Worm (Caenorhabditis elegans) whole organism, young adult: ENCODE measurements around the gene egas-4.
A peak's percentile ranks its signal among the peaks of the same experiment; 100 is the strongest.

Experiments
- B0336.3 ChIP-seq: fragments of 200-800 bp; sonication (Bioruptor generic); IDR thresholded peaks from 2 replicates; pipeline ENCODE4 v1.3.6; 2022; ENCODE audit warnings: missing genetic modification characterization, missing compliant biosample characterization
- F23B12.7 ChIP-seq: sonication (generic microtip); optimal IDR thresholded peaks from 2 replicates; lab custom pipeline; 2017; ENCODE audit warnings: missing genetic modification characterization, mild to moderate bottlenecking, missing compliant biosample characterization, antibody characterized with exemption, moderate library complexity; ENCODE audit not compliant: insufficient read depth
- F52B5.7 ChIP-seq: sonication (generic microtip); optimal IDR thresholded peaks from 2 replicates; lab custom pipeline; 2016; ENCODE audit warnings: mild to moderate bottlenecking, missing genetic modification characterization, missing compliant biosample characterization
- F55B11.4 ChIP-seq: sonication (generic microtip); optimal IDR thresholded peaks from 2 replicates; lab custom pipeline; 2016; ENCODE audit warnings: missing compliant biosample characterization, missing genetic modification characterization, borderline replicate concordance; ENCODE audit not compliant: insufficient read depth
- F57C9.4 ChIP-seq: sonication (generic microtip); optimal IDR thresholded peaks from 2 replicates; lab custom pipeline; 2017; ENCODE audit warnings: mild to moderate bottlenecking, missing genetic modification characterization, missing compliant biosample characterization
- K11D2.4 ChIP-seq: fragments of 200-800 bp; sonication (Bioruptor generic); IDR thresholded peaks from 2 replicates; pipeline ENCODE4 v1.3.6; 2022; ENCODE audit warnings: missing genetic modification reagents, missing genetic modification characterization, missing compliant biosample characterization
- K12H6.12 ChIP-seq: fragments of 200-800 bp; sonication (Bioruptor generic); optimal IDR thresholded peaks from 2 replicates; lab custom pipeline; 2018; ENCODE audit warnings: mild to moderate bottlenecking, missing genetic modification characterization, missing compliant biosample characterization
- T26A5.8 ChIP-seq: sonication (generic microtip); optimal IDR thresholded peaks from 2 replicates; lab custom pipeline; 2016; ENCODE audit warnings: missing genetic modification characterization, missing compliant biosample characterization
- Y53G8AR.9 ChIP-seq: fragments of 200-800 bp; sonication (Bioruptor generic); conservative IDR thresholded peaks from 2 replicates; pipeline ENCODE4 v1.3.6; 2022; ENCODE audit warnings: missing genetic modification reagents, missing genetic modification characterization, missing compliant biosample characterization
- Y95B8A.8 ChIP-seq: fragments of 200-800 bp; sonication (Bioruptor generic); IDR thresholded peaks from 2 replicates; pipeline ENCODE4 v1.3.6; 2022; ENCODE audit warnings: missing genetic modification reagents, missing genetic modification characterization, missing compliant biosample characterization
- atf-7 ChIP-seq: sonication (generic microtip); optimal IDR thresholded peaks from 2 replicates; lab custom pipeline; 2017; ENCODE audit warnings: mild to moderate bottlenecking, missing genetic modification characterization, missing compliant biosample characterization
- athp-1 ChIP-seq: sonication (generic microtip); optimal IDR thresholded peaks from 2 replicates; lab custom pipeline; 2017; ENCODE audit warnings: mild to moderate bottlenecking, missing genetic modification characterization, missing compliant biosample characterization
- attf-3 ChIP-seq: fragments of 200-800 bp; sonication (Bioruptor generic); conservative IDR thresholded peaks from 2 replicates; pipeline ENCODE4 v1.3.6; 2022; ENCODE audit warnings: missing genetic modification reagents, missing genetic modification characterization, missing compliant biosample characterization
- attf-5 ChIP-seq: fragments of 200-800 bp; sonication (Bioruptor generic); optimal IDR thresholded peaks from 2 replicates; lab custom pipeline; 2018; ENCODE audit warnings: mild to moderate bottlenecking, missing genetic modification characterization, missing compliant biosample characterization
- cebp-1 ChIP-seq, 2 experiments: fragments of 200-800 bp in 1 of 2; sonication (Bioruptor generic) in 1 of 2; sonication (generic microtip) in 1 of 2; IDR thresholded peaks in 1 of 2; optimal IDR thresholded peaks in 1 of 2; 2 replicates each; pipeline versions ENCODE4 v1.3.6 to Lab custom; 2017 to 2022; ENCODE audit warnings: missing compliant biosample characterization in 2 of 2, missing genetic modification characterization in 2 of 2, mild to moderate bottlenecking in 1 of 2, missing genetic modification reagents in 1 of 2, moderate library complexity in 1 of 2
- cebp-2 ChIP-seq: fragments of 200-800 bp; sonication (Bioruptor generic); IDR thresholded peaks from 2 replicates; pipeline ENCODE4 v1.3.6; 2022; ENCODE audit warnings: missing genetic modification characterization, missing compliant biosample characterization
- ceh-100 ChIP-seq: fragments of 200-800 bp; sonication (Bioruptor generic); IDR thresholded peaks from 2 replicates; pipeline ENCODE4 v1.3.6; 2022; ENCODE audit warnings: missing genetic modification reagents, missing genetic modification characterization, missing compliant biosample characterization
- ceh-27 ChIP-seq: fragments of 200-800 bp; sonication (Bioruptor generic); optimal IDR thresholded peaks from 2 replicates; lab custom pipeline; 2018; ENCODE audit warnings: mild to moderate bottlenecking, missing genetic modification characterization, moderate library complexity, missing compliant biosample characterization
- ceh-79 ChIP-seq: sonication (generic microtip); optimal IDR thresholded peaks from 2 replicates; lab custom pipeline; 2017; ENCODE audit warnings: mild to moderate bottlenecking, missing genetic modification characterization, missing compliant biosample characterization
- chd-7 ChIP-seq: sonication (generic microtip); optimal IDR thresholded peaks from 2 replicates; lab custom pipeline; 2016; ENCODE audit warnings: mild to moderate bottlenecking, missing genetic modification characterization, moderate library complexity, missing compliant biosample characterization
- die-1 ChIP-seq: sonication (generic microtip); optimal IDR thresholded peaks from 2 replicates; lab custom pipeline; 2016; ENCODE audit warnings: missing genotype, mild to moderate bottlenecking, missing genetic modification characterization, missing compliant biosample characterization
- dox-1 ChIP-seq: fragments of 200-800 bp; sonication (Bioruptor generic); IDR thresholded peaks from 2 replicates; pipeline ENCODE4 v1.3.6; 2022; ENCODE audit warnings: missing genetic modification reagents, missing genetic modification characterization, missing compliant biosample characterization
- dpff-1 ChIP-seq: sonication (generic microtip); optimal IDR thresholded peaks from 2 replicates; lab custom pipeline; 2017; ENCODE audit warnings: mild to moderate bottlenecking, missing genetic modification characterization, missing compliant biosample characterization
- dpl-1 ChIP-seq: fragments of 150-350 bp; optimal IDR thresholded peaks from 2 replicates; lab custom pipeline; 2014; ENCODE audit warnings: missing biosample characterization, missing genetic modification reagents, missing genetic modification characterization
- efl-1 ChIP-seq: fragments of 150-350 bp; optimal IDR thresholded peaks from 2 replicates; lab custom pipeline; 2014; ENCODE audit warnings: missing biosample characterization, missing genetic modification reagents, missing genetic modification characterization
- egrh-3 ChIP-seq: fragments of 200-800 bp; sonication (Bioruptor generic); IDR thresholded peaks from 2 replicates; pipeline ENCODE4 v1.3.6; 2022; ENCODE audit warnings: missing genetic modification reagents, missing genetic modification characterization, missing compliant biosample characterization
- ekl-4 ChIP-seq: fragments of 200-800 bp; sonication (Bioruptor generic); IDR thresholded peaks from 2 replicates; pipeline ENCODE4 v1.3.6; 2022; ENCODE audit warnings: missing genetic modification reagents, missing genetic modification characterization, missing compliant biosample characterization
- ets-4 ChIP-seq: fragments of 200-800 bp; sonication (Bioruptor generic); optimal IDR thresholded peaks from 2 replicates; lab custom pipeline; 2018; ENCODE audit warnings: mild to moderate bottlenecking, missing genetic modification characterization, missing compliant biosample characterization
- hmg-1.2 ChIP-seq: fragments of 200-800 bp; sonication (Bioruptor generic); IDR thresholded peaks from 2 replicates; pipeline ENCODE4 v1.3.6; 2022; ENCODE audit warnings: missing genetic modification reagents, missing genetic modification characterization, missing compliant biosample characterization
- hsf-1 ChIP-seq: fragments of 200-800 bp; sonication (Bioruptor generic); IDR thresholded peaks from 2 replicates; pipeline ENCODE4 v1.3.6; 2022; ENCODE audit warnings: missing genetic modification reagents, missing genetic modification characterization, missing compliant biosample characterization
- let-607 ChIP-seq, 2 experiments: fragments of 200-800 bp in 1 of 2; sonication (Bioruptor generic) in 1 of 2; sonication (generic microtip) in 1 of 2; optimal IDR thresholded peaks; 2 replicates each; lab custom pipeline; 2016 to 2018; ENCODE audit warnings: mild to moderate bottlenecking in 2 of 2, missing compliant biosample characterization in 2 of 2, missing genetic modification characterization in 2 of 2, moderate library complexity in 2 of 2, missing genotype in 1 of 2
- lin-35 ChIP-seq, 3 experiments: fragments of 150-350 bp in 2 of 3; sonication (generic microtip) in 1 of 3; optimal IDR thresholded peaks; 2 replicates each; lab custom pipeline; 2014 to 2018; ENCODE audit warnings: missing biosample characterization in 3 of 3, missing genetic modification characterization in 3 of 3, missing genetic modification reagents in 3 of 3
- lin-54 ChIP-seq: fragments of 200-800 bp; sonication (Bioruptor generic); optimal IDR thresholded peaks from 2 replicates; lab custom pipeline; 2018; ENCODE audit warnings: mild to moderate bottlenecking, missing genetic modification characterization, missing compliant biosample characterization
- lir-1 ChIP-seq: fragments of 200-800 bp; sonication (Bioruptor generic); conservative IDR thresholded peaks from 2 replicates; pipeline ENCODE4 v1.3.6; 2022; ENCODE audit warnings: missing genetic modification reagents, missing genetic modification characterization, missing compliant biosample characterization
- madf-10 ChIP-seq: sonication (generic microtip); optimal IDR thresholded peaks from 2 replicates; lab custom pipeline; 2016; ENCODE audit warnings: mild to moderate bottlenecking, missing genetic modification characterization, missing compliant biosample characterization
- madf-3 ChIP-seq: fragments of 200-800 bp; sonication (Bioruptor generic); IDR thresholded peaks from 2 replicates; pipeline ENCODE4 v1.3.6; 2022; ENCODE audit warnings: missing genetic modification reagents, missing genetic modification characterization, missing compliant biosample characterization
- madf-6 ChIP-seq: fragments of 200-800 bp; sonication (Bioruptor generic); IDR thresholded peaks from 2 replicates; pipeline ENCODE4 v1.3.6; 2022; ENCODE audit warnings: missing genetic modification reagents, missing genetic modification characterization, missing compliant biosample characterization
- mcd-1 ChIP-seq: fragments of 200-800 bp; sonication (Bioruptor generic); IDR thresholded peaks from 2 replicates; pipeline ENCODE4 v1.3.6; 2022; ENCODE audit warnings: missing genetic modification reagents, missing genetic modification characterization, missing compliant biosample characterization
- nfyb-1 ChIP-seq: fragments of 200-800 bp; sonication (Bioruptor generic); IDR thresholded peaks from 2 replicates; pipeline ENCODE4 v1.3.6; 2022; ENCODE audit warnings: missing genetic modification reagents, missing genetic modification characterization, missing compliant biosample characterization
- nhr-80 ChIP-seq: sonication (generic microtip); optimal IDR thresholded peaks from 2 replicates; lab custom pipeline; 2016; ENCODE audit warnings: missing genetic modification characterization, missing compliant biosample characterization
- nhr-90 ChIP-seq: sonication (generic microtip); optimal IDR thresholded peaks from 2 replicates; lab custom pipeline; 2016; ENCODE audit warnings: missing genotype, mild to moderate bottlenecking, missing genetic modification characterization, missing compliant biosample characterization
- pbrm-1 ChIP-seq: fragments of 200-800 bp; sonication (Bioruptor generic); IDR thresholded peaks from 2 replicates; pipeline ENCODE4 v1.3.6; 2022; ENCODE audit warnings: missing genetic modification reagents, missing genetic modification characterization, missing compliant biosample characterization
- rcor-1 ChIP-seq: fragments of 200-800 bp; sonication (Bioruptor generic); IDR thresholded peaks from 2 replicates; pipeline ENCODE4 v1.3.6; 2022; ENCODE audit warnings: missing genetic modification reagents, missing genetic modification characterization, missing compliant biosample characterization
- tbp1 ChIP-seq: fragments of 200-800 bp; sonication (Bioruptor generic); optimal IDR thresholded peaks from 2 replicates; lab custom pipeline; 2018; ENCODE audit warnings: mild to moderate bottlenecking, missing genetic modification characterization, missing compliant biosample characterization
- ztf-18 ChIP-seq: sonication (generic microtip); optimal IDR thresholded peaks from 2 replicates; lab custom pipeline; 2016; ENCODE audit warnings: missing genotype, mild to moderate bottlenecking, missing genetic modification characterization, missing compliant biosample characterization
- ztf-22 ChIP-seq: fragments of 200-800 bp; sonication (Bioruptor generic); optimal IDR thresholded peaks from 2 replicates; lab custom pipeline; 2018; ENCODE audit warnings: mild to moderate bottlenecking, missing genetic modification characterization, moderate library complexity, missing compliant biosample characterization
- ztf-26 ChIP-seq: sonication (generic microtip); optimal IDR thresholded peaks from 2 replicates; lab custom pipeline; 2017; ENCODE audit warnings: missing genetic modification characterization, missing compliant biosample characterization

The egas-4 gene

ce11 chrIV:7507841-7508509 is 10.3 kb upstream of the egas-4 start, which contains the start of the genes vdac-1 and R05G6.5:
Gene vdac-1 (minus strand): TSS chrIV:7507891.
Gene R05G6.5 (plus strand): TSS chrIV:7508367.
- TF ChIP-seq hsf-1 (GFP tag; lab: Robert Waterston, UW) (0 out of 2 replicates have a peak, but pooled peaks have one; percentile 54), nhr-80 (tag; lab: Kevin White, UChicago) (peak; percentile 97), attf-3 (GFP tag; lab: Robert Waterston, UW) (peak; percentile 67), lir-1 (no peak), K11D2.4 (GFP tag; lab: Robert Waterston, UW) (peak; percentile 54; the same call in 1 of the 2 replicates), dox-1 (GFP tag; lab: Robert Waterston, UW) (peak; percentile 73), ztf-18 (tag; lab: Kevin White, UChicago) (peak; percentile 42), F57C9.4 (tag; lab: Kevin White, UChicago) (no peak), ekl-4 (GFP tag; lab: Robert Waterston, UW) (peak; percentile 87), egrh-3 (GFP tag; lab: Robert Waterston, UW) (0 out of 2 replicates have a peak, but pooled peaks have one; percentile 8), let-607 (tag; optimal IDR thresholded peaks at IDR 0.05; lab: Kevin White, UChicago) (peak; percentile 75 to 78), dpff-1 (tag; lab: Kevin White, UChicago) (no peak), Y95B8A.8 (peak; percentile 76), Y53G8AR.9 (GFP tag; lab: Robert Waterston, UW) (peak; percentile 86), ztf-26 (peak; percentile 21), mcd-1 (GFP tag; lab: Robert Waterston, UW) (peak; percentile 75), K12H6.12 (peak; percentile 51), F52B5.7 (tag; lab: Kevin White, UChicago) (peak; percentile 35), ceh-27 (GFP tag; lab: Kevin White, UChicago) (peak; percentile 79), ceh-100 (GFP tag; lab: Robert Waterston, UW) (0 out of 2 replicates have a peak, but pooled peaks have one; percentile 40), nfyb-1 (peak; percentile 44; the same call in 1 of the 2 replicates), cebp-1 (GFP tag; IDR thresholded peaks at IDR 0.05; lab: Robert Waterston, UW) (no peak), cebp-1 (tag; optimal IDR thresholded peaks at IDR 0.05; lab: Kevin White, UChicago) (peak; percentile 73), lin-35 (GFP tag; optimal IDR thresholded peaks at IDR 0.05; lab: Kevin White, UChicago) (peak in 1 of 3 experiments; percentile 73), cebp-2 (no peak), ceh-79 (no peak), attf-5 (GFP tag; lab: Kevin White, UChicago) (peak; percentile 80), dpl-1 (GFP tag; lab: Kevin White, UChicago) (peak; percentile 16), atf-7 (tag; lab: Kevin White, UChicago) (peak; percentile 44), tbp1 (peak; percentile 55), lin-54 (GFP tag; lab: Kevin White, UChicago) (peak; percentile 81), madf-10 (tag; lab: Kevin White, UChicago) (peak; percentile 45), hmg-1.2 (GFP tag; lab: Robert Waterston, UW) (peak; percentile 92), chd-7 (tag; lab: Kevin White, UChicago) (peak; percentile 42), B0336.3 (GFP tag; lab: Robert Waterston, UW) (peak; percentile 75), T26A5.8 (tag; lab: Kevin White, UChicago) (no peak), F23B12.7 (tag; lab: Kevin White, UChicago) (peak; percentile 25), nhr-90 (tag; lab: Kevin White, UChicago) (no peak), ets-4 (GFP tag; lab: Kevin White, UChicago) (peak; percentile 48), efl-1 (GFP tag; lab: Kevin White, UChicago) (no peak), pbrm-1 (0 out of 2 replicates have a peak, but pooled peaks have one; percentile 55), F55B11.4 (tag; lab: Kevin White, UChicago) (no peak), athp-1 (tag; lab: Kevin White, UChicago) (peak; percentile 38), madf-6 (GFP tag; lab: Robert Waterston, UW) (peak; percentile 45; the same call in 1 of the 2 replicates), rcor-1 (GFP tag; lab: Robert Waterston, UW) (peak; percentile 39; the same call in 1 of the 2 replicates), madf-3 (peak; percentile 97), die-1 (peak; percentile 16), ztf-22 (GFP tag; lab: Kevin White, UChicago) (no peak)
